Fruit fly (Drosophila melanogaster) whole organism, wandering third instar larva: ENCODE data around the gene CG4218.

ENCODE experiments used
- Myc ChIP-seq: fragments of >200 bp; optimal IDR thresholded peaks from 2 replicates; lab custom pipeline; 2017
- N ChIP-seq: fragments of >200 bp; optimal IDR thresholded peaks from 2 replicates; lab custom pipeline; 2018; ENCODE audit warnings: missing biosample characterization, missing external identifiers, missing genetic modification characterization
- Sp1 ChIP-seq: fragments of 200-800 bp; sonication (Bioruptor generic); optimal IDR thresholded peaks from 3 replicates; lab custom pipeline; 2019; ENCODE audit warnings: missing biosample characterization, mild to moderate bottlenecking, missing genetic modification characterization, moderate library complexity
- brk ChIP-seq: fragments of 200-800 bp; sonication (Bioruptor generic); optimal IDR thresholded peaks from 2 replicates; lab custom pipeline; 2016; ENCODE audit warnings: missing biosample characterization, mild to moderate bottlenecking, missing genetic modification characterization
- foxo ChIP-seq, 2 experiments: fragments of 200-800 bp; sonication (Bioruptor generic); optimal IDR thresholded peaks; 2 replicates in 1 of 2; 3 replicates in 1 of 2; lab custom pipeline; 2016 to 2017; ENCODE audit warnings: missing biosample characterization in 2 of 2, missing genetic modification characterization in 2 of 2
- h ChIP-seq: fragments of 200-800 bp; sonication (Bioruptor generic); optimal IDR thresholded peaks from 3 replicates; lab custom pipeline; 2016; ENCODE audit warnings: missing biosample characterization, mild to moderate bottlenecking, missing genetic modification characterization

dm6 chr2L:14563626-14564025 lies 14.7 kb upstream of the CG4218 start, which contains the start of gene CG3473:
- TF ChIP-seq brk (GFP tag; lab: Kevin White, UChicago), result no peak
- no peak for TF ChIP-seq Sp1
- no peak for TF ChIP-seq foxo (GFP tag; optimal IDR thresholded peaks at IDR 0.05; lab: Kevin White, UChicago)
- TF ChIP-seq h, result no peak
- TF ChIP-seq Myc (lab: Kevin White, UChicago), result no peak
- TF ChIP-seq N (GFP tag; lab: Kevin White, UChicago), result no peak
